Fruit fly (Drosophila melanogaster): Measurements from ENCODE around the gene Cyp313a4.

- TF ChIP-seq CG12605 (GFP tag; IDR thresholded peaks at IDR 0.05) (no peak), rn (GFP tag; IDR thresholded peaks at IDR 0.05) (no peak), CG10348 (GFP tag; IDR thresholded peaks at IDR 0.05) (no peak), CG14655 (GFP tag; optimal IDR thresholded peaks at IDR 0.05) (no peak), CG9948 (tag; optimal IDR thresholded peaks at IDR 0.05) (no peak), CG17806 (tag; optimal IDR thresholded peaks at IDR 0.05) (no peak), fd96Ca (GFP tag; IDR thresholded peaks at IDR 0.05) (no peak), Ets98B (GFP tag; IDR thresholded peaks at IDR 0.05) (no peak), CG8301 (tag; optimal IDR thresholded peaks at IDR 0.05) (no peak), D1 (tag; optimal IDR thresholded peaks at IDR 0.05) (no peak), CG4496 (GFP tag; IDR thresholded peaks at IDR 0.05) (no peak)
Observed at dm6 chr3R:12681275-12681674, at the start of gene Cyp313a4.
